Fruit fly (Drosophila melanogaster) whole organism, pupa: ENCODE data around the gene zormin.

ENCODE experiments used
- CG10348 ChIP-seq: fragments of 200-800 bp; sonication (Bioruptor generic); IDR thresholded peaks from 2 replicates; pipeline ENCODE4 v1.3.6; 2022; ENCODE audit warnings: missing biosample characterization, missing genetic modification characterization
- CG12605 ChIP-seq: fragments of 200-800 bp; sonication (Bioruptor generic); IDR thresholded peaks from 2 replicates; pipeline ENCODE4 v1.3.6; 2022; ENCODE audit warnings: missing biosample characterization, missing genetic modification characterization
- CG13204 ChIP-seq: fragments of 200-800 bp; sonication (Bioruptor generic); optimal IDR thresholded peaks from 2 replicates; lab custom pipeline; 2018; ENCODE audit warnings: missing biosample characterization, mild to moderate bottlenecking, missing genetic modification characterization, moderate library complexity
- CG14655 ChIP-seq: fragments of 200-800 bp; sonication (Bioruptor generic); optimal IDR thresholded peaks from 3 replicates; lab custom pipeline; 2017; ENCODE audit warnings: mild to moderate bottlenecking, missing biosample characterization, missing genetic modification reagents, missing genetic modification characterization
- CG15710 ChIP-seq: fragments of 200-800 bp; sonication (Bioruptor generic); optimal IDR thresholded peaks from 2 replicates; lab custom pipeline; 2018; ENCODE audit warnings: missing biosample characterization, mild to moderate bottlenecking, missing genetic modification characterization, moderate library complexity
- CG17806 ChIP-seq: fragments of 200-800 bp; sonication (Bioruptor generic); optimal IDR thresholded peaks from 2 replicates; lab custom pipeline; 2018; ENCODE audit warnings: missing biosample characterization, mild to moderate bottlenecking, missing genetic modification characterization, moderate library complexity
- CG32121 ChIP-seq: fragments of 200-800 bp; sonication (Bioruptor generic); IDR thresholded peaks from 2 replicates; pipeline ENCODE4 v1.3.6; 2022; ENCODE audit warnings: missing biosample characterization, missing genetic modification characterization
- CG34367 ChIP-seq: fragments of 200-800 bp; sonication (Bioruptor generic); optimal IDR thresholded peaks from 2 replicates; lab custom pipeline; 2018; ENCODE audit warnings: missing biosample characterization, mild to moderate bottlenecking, missing genetic modification characterization
- CG4496 ChIP-seq: fragments of 200-800 bp; sonication (Bioruptor generic); IDR thresholded peaks from 3 replicates; pipeline ENCODE4 v1.3.6; 2022; ENCODE audit warnings: missing biosample characterization, missing genetic modification characterization
- CG8159 ChIP-seq: fragments of 200-800 bp; sonication (Bioruptor generic); optimal IDR thresholded peaks from 3 replicates; lab custom pipeline; 2018; ENCODE audit warnings: missing biosample characterization, mild to moderate bottlenecking, missing genetic modification characterization, moderate library complexity
- CG8301 ChIP-seq: fragments of 200-800 bp; sonication (Bioruptor generic); optimal IDR thresholded peaks from 2 replicates; lab custom pipeline; 2018; ENCODE audit warnings: missing biosample characterization, mild to moderate bottlenecking, missing genetic modification characterization
- CG9948 ChIP-seq: fragments of 200-800 bp; sonication (Bioruptor generic); optimal IDR thresholded peaks from 2 replicates; lab custom pipeline; 2018; ENCODE audit warnings: missing biosample characterization, mild to moderate bottlenecking, missing genetic modification characterization, moderate library complexity
- D1 ChIP-seq: fragments of 200-800 bp; sonication (Bioruptor generic); optimal IDR thresholded peaks from 2 replicates; lab custom pipeline; 2018; ENCODE audit warnings: missing biosample characterization, mild to moderate bottlenecking, missing genetic modification characterization, moderate library complexity
- EcR ChIP-seq: fragments of 200-800 bp; sonication (Bioruptor generic); optimal IDR thresholded peaks from 3 replicates; lab custom pipeline; 2019; ENCODE audit warnings: missing biosample characterization, missing genetic modification characterization, mild to moderate bottlenecking, moderate library complexity, missing genetic modification reagents
- Ets98B ChIP-seq: fragments of 200-800 bp; sonication (Bioruptor generic); IDR thresholded peaks from 2 replicates; pipeline ENCODE4 v1.3.6; 2022; ENCODE audit warnings: missing biosample characterization, missing genetic modification characterization
- Pif1A ChIP-seq: fragments of 200-800 bp; sonication (Bioruptor generic); optimal IDR thresholded peaks from 3 replicates; lab custom pipeline; 2016; ENCODE audit warnings: missing biosample characterization, missing genetic modification characterization
- Pif1B ChIP-seq: fragments of 200-800 bp; sonication (Bioruptor generic); optimal IDR thresholded peaks from 3 replicates; lab custom pipeline; 2016; ENCODE audit warnings: missing biosample characterization, missing genetic modification characterization
- Snoo ChIP-seq: fragments of 200-800 bp; sonication (Bioruptor generic); optimal IDR thresholded peaks from 3 replicates; lab custom pipeline; 2017; ENCODE audit warnings: missing biosample characterization, mild to moderate bottlenecking, missing genetic modification characterization, inconsistent platforms
- fd96Ca ChIP-seq: fragments of 200-800 bp; sonication (Bioruptor generic); IDR thresholded peaks from 3 replicates; pipeline ENCODE4 v1.3.6; 2022; ENCODE audit warnings: missing biosample characterization, missing genetic modification characterization
- gl ChIP-seq: fragments of 200-800 bp; sonication (Bioruptor generic); optimal IDR thresholded peaks from 2 replicates; lab custom pipeline; 2018; ENCODE audit warnings: missing biosample characterization, mild to moderate bottlenecking, missing genetic modification characterization
- rn ChIP-seq: fragments of 200-800 bp; sonication (Bioruptor generic); IDR thresholded peaks from 2 replicates; pipeline ENCODE4 v1.3.6; 2022; ENCODE audit warnings: missing biosample characterization, missing genetic modification characterization

The zormin gene

dm6 chr3L:2118054-2118453 lies 33.4 kb downstream of the zormin start:
- TF ChIP-seq CG14655 (GFP tag; lab: Kevin White, UChicago) = peak; percentile 32
- peak; percentile 17 for TF ChIP-seq CG8301 (tag; lab: Kevin White, UChicago)
- TF ChIP-seq CG8159 (tag; lab: Kevin White, UChicago) = peak; percentile 30
- no peak for TF ChIP-seq fd96Ca
- peak; percentile 35 for TF ChIP-seq CG9948 (tag; lab: Kevin White, UChicago)
- peak; percentile 51 for TF ChIP-seq Pif1B (GFP tag; lab: Kevin White, UChicago)
- TF ChIP-seq Ets98B (GFP tag; lab: Robert Waterston, UW) = no peak
- TF ChIP-seq CG34367 (tag; lab: Kevin White, UChicago) = peak; percentile 8
- TF ChIP-seq CG4496 (GFP tag; lab: Robert Waterston, UW) = peak; percentile 34; the same call in 1 of the 3 replicates
- TF ChIP-seq CG10348 = no peak
- TF ChIP-seq CG15710 (tag; lab: Kevin White, UChicago) = peak; percentile 38
- 0 out of 2 replicates have a peak, but pooled peaks have one; percentile 16 for TF ChIP-seq CG12605
- TF ChIP-seq gl (tag; lab: Kevin White, UChicago) = no peak
- TF ChIP-seq, all 21 proteins: peak for 9

DNA sequence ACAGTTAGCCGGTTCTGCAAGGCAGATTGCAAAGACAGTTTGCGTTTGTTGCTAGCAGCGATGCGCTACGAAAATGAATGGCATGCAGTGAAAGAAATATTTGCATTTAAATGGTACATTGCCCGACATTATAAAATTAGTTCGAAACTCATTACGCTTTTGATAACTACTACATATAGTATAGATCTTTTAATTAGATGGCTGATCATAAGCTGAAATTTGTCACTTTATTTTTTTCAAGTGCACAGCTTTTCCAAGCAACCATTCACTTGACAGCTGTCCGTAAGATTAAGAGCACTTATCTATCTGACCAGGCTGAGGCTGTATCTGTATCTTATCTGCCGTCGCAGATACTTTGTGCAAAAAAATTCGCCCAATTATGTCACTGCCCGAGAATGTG lies 34.5 kb downstream of the zormin start:
- TF ChIP-seq EcR (no peak), CG10348 (no peak), D1 (tag; lab: Kevin White, UChicago) (peak; percentile 59), CG17806 (tag; lab: Kevin White, UChicago) (peak; percentile 84), CG15710 (tag; lab: Kevin White, UChicago) (peak; percentile 62), Pif1B (GFP tag; lab: Kevin White, UChicago) (peak; percentile 66), Pif1A (GFP tag; lab: Kevin White, UChicago) (peak; percentile 77), CG8159 (tag; lab: Kevin White, UChicago) (peak; percentile 86), CG14655 (GFP tag; lab: Kevin White, UChicago) (peak; percentile 95), CG4496 (GFP tag; lab: Robert Waterston, UW) (peak; percentile 94), CG8301 (tag; lab: Kevin White, UChicago) (peak; percentile 96), CG12605 (peak; percentile 74; the same call in 1 of the 2 replicates), rn (GFP tag; lab: Robert Waterston, UW) (peak; percentile 78), Snoo (tag; lab: Kevin White, UChicago) (peak; percentile 8), CG13204 (GFP tag; lab: Kevin White, UChicago) (no peak), Ets98B (GFP tag; lab: Robert Waterston, UW) (peak; percentile 88), CG9948 (tag; lab: Kevin White, UChicago) (peak; percentile 80), CG32121 (GFP tag; lab: Robert Waterston, UW) (peak; percentile 74), fd96Ca (peak; percentile 91), gl (tag; lab: Kevin White, UChicago) (peak; percentile 61), CG34367 (tag; lab: Kevin White, UChicago) (peak; percentile 45)

DNA sequence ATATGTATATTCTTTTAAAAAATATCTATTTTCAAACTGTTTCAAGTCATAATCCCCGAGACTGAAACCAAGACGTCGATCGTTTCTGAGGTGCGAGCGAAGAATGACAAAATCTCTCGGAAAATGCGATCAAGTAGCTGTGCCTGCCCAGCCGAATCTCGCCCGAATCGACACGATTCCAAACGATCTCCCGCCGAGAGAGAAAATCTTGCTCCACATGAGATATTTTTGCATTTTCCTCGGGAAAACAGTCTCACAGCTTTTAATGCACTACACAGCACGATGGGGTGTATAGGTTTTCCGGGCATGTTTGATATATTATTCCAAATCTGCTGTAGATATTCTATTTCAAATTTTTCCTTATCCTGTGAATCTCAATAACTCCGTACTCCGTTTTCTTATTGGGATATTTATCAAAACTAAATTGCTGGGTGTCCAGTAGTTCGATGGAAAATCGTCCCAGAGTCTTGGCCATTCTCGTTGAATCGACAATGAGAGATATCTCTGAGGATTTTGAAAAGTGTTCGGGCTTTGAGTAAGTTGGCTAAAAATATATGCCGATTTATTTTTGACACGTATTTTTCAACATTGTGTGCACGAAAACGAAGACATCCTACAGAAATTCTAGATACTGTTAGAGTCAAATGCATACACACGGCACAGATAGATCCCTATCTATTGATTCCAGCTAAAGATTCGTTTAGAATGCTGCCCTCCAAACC lies 35.8 kb downstream of the zormin start, which contains the start of gene sls:
Gene sls (minus strand): TSS at position 88 of the 722 bp plus-strand sequence.
- TF ChIP-seq CG34367 (tag; lab: Kevin White, UChicago) = peak; percentile 71
- peak; percentile 92 for TF ChIP-seq CG8301 (tag; lab: Kevin White, UChicago)
- no peak for TF ChIP-seq Snoo (tag; lab: Kevin White, UChicago)
- peak; percentile 96 for TF ChIP-seq fd96Ca
- peak; percentile 84 for TF ChIP-seq rn (GFP tag; lab: Robert Waterston, UW)
- TF ChIP-seq CG9948 (tag; lab: Kevin White, UChicago) = peak; percentile 76
- TF ChIP-seq gl (tag; lab: Kevin White, UChicago) = peak; percentile 57
- TF ChIP-seq CG32121 (GFP tag; lab: Robert Waterston, UW) = peak; percentile 96
- TF ChIP-seq CG15710 (tag; lab: Kevin White, UChicago) = peak; percentile 75
- TF ChIP-seq EcR = no peak
- TF ChIP-seq CG12605 = peak; percentile 81
- peak; percentile 93 for TF ChIP-seq CG4496 (GFP tag; lab: Robert Waterston, UW)
- TF ChIP-seq Pif1A (GFP tag; lab: Kevin White, UChicago) = peak; percentile 80
- TF ChIP-seq CG8159 (tag; lab: Kevin White, UChicago) = peak; percentile 62
- peak; percentile 90 for TF ChIP-seq CG14655 (GFP tag; lab: Kevin White, UChicago)
- peak; percentile 56 for TF ChIP-seq CG17806 (tag; lab: Kevin White, UChicago)
- TF ChIP-seq CG10348 = peak; percentile 87
- TF ChIP-seq Pif1B (GFP tag; lab: Kevin White, UChicago) = peak; percentile 79
- peak; percentile 96 for TF ChIP-seq Ets98B (GFP tag; lab: Robert Waterston, UW)
- no peak for TF ChIP-seq CG13204 (GFP tag; lab: Kevin White, UChicago)
- TF ChIP-seq D1 (tag; lab: Kevin White, UChicago) = no peak

DNA sequence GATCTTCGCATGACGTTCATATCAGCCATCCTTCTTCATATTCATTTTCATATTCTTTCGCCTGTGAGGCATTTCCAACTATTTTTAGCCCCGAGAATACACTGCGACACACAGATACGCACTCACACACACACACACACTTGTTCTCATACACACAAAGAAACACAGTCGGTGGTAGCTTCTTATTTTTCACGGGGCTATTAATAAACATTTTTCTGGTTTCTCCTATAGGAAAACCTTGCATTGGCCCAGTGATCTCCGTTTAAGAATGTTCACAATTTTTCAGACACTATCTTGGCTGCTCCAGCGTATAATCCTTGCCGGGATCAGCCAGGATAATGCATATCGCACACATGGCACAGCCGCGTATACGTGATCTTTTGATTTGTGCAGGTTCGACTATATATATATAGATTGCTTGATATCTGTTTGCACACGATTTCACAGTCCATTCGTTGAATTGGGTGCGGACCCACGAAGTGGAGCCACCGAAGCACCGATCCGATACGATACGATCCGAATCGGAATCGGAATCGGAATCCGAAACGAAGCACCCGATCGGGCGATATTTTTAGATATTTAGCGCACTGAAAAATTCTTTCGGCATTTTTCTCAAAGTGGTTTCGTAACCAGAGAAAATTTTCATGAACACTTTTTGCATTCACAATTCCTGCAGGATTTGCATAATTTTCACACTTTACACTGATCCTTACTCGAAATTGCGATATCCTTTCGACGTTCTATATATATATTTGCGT lies 36.6 kb downstream of the zormin start:
- TF ChIP-seq CG4496 (GFP tag; lab: Robert Waterston, UW) = no peak
- TF ChIP-seq, all 21 proteins: peak for 0

- TF ChIP-seq EcR = no peak
- no peak for TF ChIP-seq Pif1B (GFP tag; lab: Kevin White, UChicago)
- TF ChIP-seq D1 (tag; lab: Kevin White, UChicago) = no peak
- TF ChIP-seq CG12605 = no peak
- TF ChIP-seq CG9948 (tag; lab: Kevin White, UChicago) = no peak
- TF ChIP-seq CG8301 (tag; lab: Kevin White, UChicago) = no peak
- no peak for TF ChIP-seq CG14655 (GFP tag; lab: Kevin White, UChicago)
- no peak for TF ChIP-seq gl (tag; lab: Kevin White, UChicago)
- TF ChIP-seq CG15710 (tag; lab: Kevin White, UChicago) = no peak
- TF ChIP-seq Snoo (tag; lab: Kevin White, UChicago) = no peak
These were observed 44.1 kb downstream of the zormin start for dm6 chr3L:2107293-2107858.
